Fruit fly (Drosophila melanogaster) whole organism, embryonic: ENCODE data around the gene CG7149.

ENCODE experiments used
- CG11723 ChIP-seq: fragments of 200-800 bp; sonication (Bioruptor generic); optimal IDR thresholded peaks from 2 replicates; lab custom pipeline; 2017; ENCODE audit warnings: missing biosample characterization, mild to moderate bottlenecking, missing genetic modification characterization
- CG13624 ChIP-seq: fragments of 200-800 bp; sonication (Bioruptor generic); optimal IDR thresholded peaks from 2 replicates; lab custom pipeline; 2016; ENCODE audit warnings: missing biosample characterization, missing genetic modification characterization
- CG30403 ChIP-seq: fragments of 200-800 bp; sonication (Bioruptor generic); optimal IDR thresholded peaks from 3 replicates; lab custom pipeline; 2016; ENCODE audit warnings: missing biosample characterization, missing genetic modification characterization
- Hmr ChIP-seq: fragments of 200-800 bp; sonication (Bioruptor generic); optimal IDR thresholded peaks from 3 replicates; lab custom pipeline; 2017; ENCODE audit warnings: mild to moderate bottlenecking, missing biosample characterization, missing genetic modification reagents, missing genetic modification characterization
- Six4 ChIP-seq: fragments of 200-800 bp; sonication (Bioruptor generic); optimal IDR thresholded peaks from 2 replicates; lab custom pipeline; 2016; ENCODE audit warnings: missing biosample characterization, missing genetic modification characterization
- ro ChIP-seq: fragments of 200-800 bp; sonication (Bioruptor generic); IDR thresholded peaks from 2 replicates; pipeline ENCODE4 v1.3.6; 2022; ENCODE audit warnings: missing biosample characterization, missing genetic modification characterization
- stc ChIP-seq: fragments of 200-800 bp; sonication (Bioruptor generic); IDR thresholded peaks from 2 replicates; pipeline ENCODE4 v1.3.6; 2022; ENCODE audit warnings: missing biosample characterization, missing genetic modification characterization
- zen ChIP-seq: fragments of 200-800 bp; sonication (Bioruptor generic); optimal IDR thresholded peaks from 3 replicates; lab custom pipeline; 2018; ENCODE audit warnings: missing biosample characterization, mild to moderate bottlenecking, missing genetic modification characterization, moderate library complexity
- zen2 ChIP-seq: fragments of 200-800 bp; sonication (Bioruptor generic); IDR thresholded peaks from 3 replicates; pipeline ENCODE4 v1.3.6; 2022; ENCODE audit warnings: missing biosample characterization, missing genetic modification characterization; ENCODE audit not compliant: partially characterized antibody
- zf30C ChIP-seq: fragments of 200-800 bp; sonication (Bioruptor generic); optimal IDR thresholded peaks from 3 replicates; lab custom pipeline; 2018; ENCODE audit warnings: missing biosample characterization, mild to moderate bottlenecking, missing genetic modification characterization

- no peak for TF ChIP-seq zen2 (GFP tag; lab: Robert Waterston, UW)
- TF ChIP-seq Hmr (GFP tag; lab: Kevin White, UChicago): no peak
- no peak for TF ChIP-seq Six4
- TF ChIP-seq CG13624 (GFP tag; lab: Kevin White, UChicago): no peak
- no peak for TF ChIP-seq CG30403 (GFP tag; lab: Kevin White, UChicago)
- TF ChIP-seq ro: no peak
- TF ChIP-seq stc (GFP tag; lab: Robert Waterston, UW): no peak
- no peak for TF ChIP-seq zen (tag; lab: Kevin White, UChicago)
- no peak for TF ChIP-seq CG11723 (GFP tag; lab: Kevin White, UChicago)
- TF ChIP-seq zf30C: no peak
Measured at dm6 chr2L:7794689-7795475, 4.5 kb upstream of the CG7149 start.
